Fruit fly (Drosophila melanogaster): ENCODE data around the gene SWIP.

- no peak for TF ChIP-seq bab1 (GFP tag; optimal IDR thresholded peaks at IDR 0.05)
- no peak for TF ChIP-seq toe (GFP tag; optimal IDR thresholded peaks at IDR 0.05)
- no peak for TF ChIP-seq Hr96 (GFP tag; optimal IDR thresholded peaks at IDR 0.05)
- no peak for TF ChIP-seq cic (GFP tag; optimal IDR thresholded peaks at IDR 0.05)
- TF ChIP-seq CG12768 (GFP tag; optimal IDR thresholded peaks at IDR 0.05): no peak
- TF ChIP-seq kay (GFP tag; ENCODE audit: borderline replicate concordance): no peak
- no peak for TF ChIP-seq CG11617 (GFP tag; optimal IDR thresholded peaks at IDR 0.05)
- no peak for TF ChIP-seq pad (GFP tag; optimal IDR thresholded peaks at IDR 0.05)
- no peak for TF ChIP-seq tj (GFP tag; optimal IDR thresholded peaks at IDR 0.05)
- no peak for TF ChIP-seq Mnt (GFP tag; optimal IDR thresholded peaks at IDR 0.05)
- TF ChIP-seq cnc (optimal IDR thresholded peaks at IDR 0.05): no peak
These were observed 24.5 kb upstream of the SWIP start for dm6 chrX:16288999-16289398.

All from whole organism, adult.